Worm (Caenorhabditis elegans): Measurements from ENCODE around the gene egl-46.
A peak's percentile ranks its signal among the peaks of the same experiment; 100 is the strongest.

Gene egl-46

ce11 chrV:6690075-6690474 is 8.7 kb upstream of the egl-46 start:
- no peak for TF ChIP-seq pha-4 (tag; optimal IDR thresholded peaks at IDR 0.05)
- TF ChIP-seq ceh-9 (tag; optimal IDR thresholded peaks at IDR 0.05) = no peak
- no peak for TF ChIP-seq C38D4.7 (GFP tag; optimal IDR thresholded peaks at IDR 0.05)
- no peak for TF ChIP-seq pag-3 (tag; optimal IDR thresholded peaks at IDR 0.05; ENCODE audit: borderline replicate concordance)
- no peak for TF ChIP-seq dmd-4 (tag; optimal IDR thresholded peaks at IDR 0.05; ENCODE audit: borderline replicate concordance)

DNA sequence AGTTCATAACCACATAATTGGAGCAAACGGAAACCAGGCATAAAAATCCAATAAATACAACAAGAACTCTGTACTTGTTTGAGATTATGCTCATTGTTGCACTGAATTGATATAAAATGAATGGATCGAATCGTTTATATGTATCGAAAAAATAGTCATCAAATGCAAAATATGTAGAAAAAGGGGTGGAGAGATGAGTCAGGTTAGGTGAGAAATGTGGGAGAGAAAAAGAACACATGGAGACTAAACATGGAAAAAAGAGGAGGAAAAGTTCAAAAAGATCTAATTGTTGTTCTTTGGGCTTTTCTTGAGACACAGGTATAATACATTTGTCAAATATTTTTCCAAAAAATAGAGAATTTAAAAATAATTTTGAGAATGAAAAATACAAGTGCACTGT is 7.0 kb upstream of the egl-46 start, which contains the start of gene K11G9.5:
Gene K11G9.5, minus strand, starts transcription at position 101 of the 400 bp plus-strand sequence.
- TF ChIP-seq C08G9.2 (tag; optimal IDR thresholded peaks at IDR 0.05) = no peak
- no peak for TF ChIP-seq ama-1 (optimal IDR thresholded peaks at IDR 0.05)
- TF ChIP-seq K02D7.2 (tag; optimal IDR thresholded peaks at IDR 0.05) = no peak

DNA sequence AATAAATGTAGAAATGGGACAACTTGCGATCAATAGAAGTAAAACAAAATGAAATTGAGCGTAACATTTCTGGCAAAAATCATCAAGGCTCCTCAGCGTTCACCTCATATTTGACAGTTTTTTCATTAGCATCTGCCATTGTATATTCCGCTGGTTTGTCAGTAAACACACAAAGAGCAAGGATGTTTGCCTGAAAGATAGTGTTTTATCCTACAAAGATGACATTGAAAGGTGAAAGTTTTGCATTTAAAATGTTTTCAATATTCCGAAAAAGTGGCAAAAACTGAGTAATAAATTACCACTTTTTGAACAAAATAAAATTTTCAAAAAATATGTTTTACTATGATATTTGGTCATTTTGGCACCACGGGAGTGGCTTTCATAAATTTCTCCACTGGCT is 4.6 kb upstream of the egl-46 start:
- TF ChIP-seq ceh-30 (tag; optimal IDR thresholded peaks at IDR 0.05) (no peak), eyg-1 (tag; optimal IDR thresholded peaks at IDR 0.05) (no peak), hlh-8 (tag; optimal IDR thresholded peaks at IDR 0.05) (no peak), npax-4 (tag; optimal IDR thresholded peaks at IDR 0.05) (no peak)

DNA sequence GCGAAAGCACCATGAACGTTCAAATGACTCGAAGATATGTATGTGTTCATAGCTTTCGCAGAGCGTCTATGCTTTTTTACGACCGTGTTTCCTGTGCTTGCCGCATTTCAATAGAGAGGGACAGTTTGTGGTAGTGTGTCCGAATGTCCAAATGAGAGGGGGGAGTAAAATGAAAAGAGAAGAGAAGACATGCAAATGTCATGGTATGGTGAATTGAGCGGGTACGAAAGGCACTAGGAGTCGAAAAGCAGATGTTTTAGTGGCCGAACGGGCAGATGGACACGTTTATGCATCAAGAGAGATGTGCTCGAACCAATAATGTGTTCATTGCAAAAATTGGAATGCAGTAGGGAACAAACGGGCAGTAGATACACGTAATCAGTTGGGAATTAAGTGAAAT is 4.1 kb upstream of the egl-46 start:
- TF ChIP-seq pqm-1 (tag; optimal IDR thresholded peaks at IDR 0.05) = no peak
- TF ChIP-seq ceh-19 (GFP tag; optimal IDR thresholded peaks at IDR 0.05) = no peak
- TF ChIP-seq elt-2 (tag; optimal IDR thresholded peaks at IDR 0.05) = no peak
- no peak for TF ChIP-seq ceh-45 (GFP tag; IDR thresholded peaks at IDR 0.05)
- no peak for TF ChIP-seq ceh-30 (tag; optimal IDR thresholded peaks at IDR 0.05)
- no peak for TF ChIP-seq ama-1 (optimal IDR thresholded peaks at IDR 0.05)

DNA sequence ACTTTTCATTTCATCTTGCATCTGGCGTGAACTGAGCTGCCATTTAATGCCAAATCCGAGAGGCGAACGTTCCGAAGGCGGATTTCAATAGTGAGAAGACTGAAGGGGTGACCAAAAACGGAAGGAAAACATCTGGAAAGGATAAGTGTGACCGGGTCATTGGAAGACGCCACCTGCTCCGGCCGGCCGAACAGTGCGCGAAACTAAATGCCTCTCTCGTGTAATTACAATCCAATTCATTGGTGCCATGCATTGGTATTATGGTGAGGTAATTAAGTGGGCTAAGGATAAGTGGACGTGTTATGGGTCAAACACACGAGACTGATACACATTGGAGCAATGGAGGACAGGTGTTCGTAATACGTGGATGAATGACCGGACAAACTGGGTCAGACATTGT is 3.2 kb upstream of the egl-46 start:
- TF ChIP-seq hlh-13 (GFP tag; optimal IDR thresholded peaks at IDR 0.05) (no peak), sox-2 (GFP tag; IDR thresholded peaks at IDR 0.05) (peak; percentile 38), sox-4 (tag; optimal IDR thresholded peaks at IDR 0.05) (no peak), rnt-1 (tag; optimal IDR thresholded peaks at IDR 0.05) (no peak), unc-42 (tag; optimal IDR thresholded peaks at IDR 0.05) (peak; percentile 43), madf-2 (tag; optimal IDR thresholded peaks at IDR 0.05) (no peak), hlh-8 (tag; optimal IDR thresholded peaks at IDR 0.05) (no peak), ceh-31 (tag; optimal IDR thresholded peaks at IDR 0.05) (peak; percentile 40)

DNA sequence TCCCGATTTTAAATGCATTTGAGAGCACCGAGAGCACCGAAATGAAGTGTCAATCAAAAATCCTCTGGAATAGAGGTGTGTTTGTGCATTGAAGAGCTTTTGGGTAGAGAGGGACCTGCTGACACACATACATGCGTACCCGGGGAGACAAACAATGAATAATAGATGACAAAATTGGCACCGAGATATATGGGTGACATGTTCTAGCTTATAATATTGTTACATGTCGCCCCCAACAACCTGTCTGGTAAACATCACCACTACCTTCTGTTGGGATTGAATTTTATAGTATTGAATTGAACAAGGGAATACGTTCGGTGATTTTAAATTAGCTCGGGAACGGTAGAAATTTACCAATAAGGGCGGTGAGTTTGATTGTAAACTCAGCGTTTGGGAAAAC is 2.4 kb upstream of the egl-46 start:
- TF ChIP-seq Y22D7AL.16 (tag; optimal IDR thresholded peaks at IDR 0.05) = no peak
- TF ChIP-seq tbx-7 (tag; optimal IDR thresholded peaks at IDR 0.05) = no peak
- TF ChIP-seq ceh-6 (GFP tag; optimal IDR thresholded peaks at IDR 0.05) = no peak
- no peak for TF ChIP-seq ceh-24 (tag; optimal IDR thresholded peaks at IDR 0.05)
- no peak for TF ChIP-seq ceh-30 (tag; optimal IDR thresholded peaks at IDR 0.05)
- no peak for TF ChIP-seq ttx-3 (tag; optimal IDR thresholded peaks at IDR 0.05)
- TF ChIP-seq fkh-6 (tag; optimal IDR thresholded peaks at IDR 0.05) = no peak
- no peak for TF ChIP-seq rnt-1 (tag; optimal IDR thresholded peaks at IDR 0.05)
- TF ChIP-seq sdc-2 (tag; optimal IDR thresholded peaks at IDR 0.05) = no peak
- no peak for TF ChIP-seq dve-1 (tag; optimal IDR thresholded peaks at IDR 0.05)
- no peak for TF ChIP-seq nhr-232 (tag; optimal IDR thresholded peaks at IDR 0.05)
- TF ChIP-seq C08G9.2 (tag; optimal IDR thresholded peaks at IDR 0.05) = no peak
- no peak for TF ChIP-seq ztf-16 (tag; optimal IDR thresholded peaks at IDR 0.05)
- no peak for TF ChIP-seq pha-2 (tag; optimal IDR thresholded peaks at IDR 0.05)
